Fruit fly (Drosophila melanogaster): Measurements from ENCODE around the gene CG13599.

The CG13599 gene

DNA sequence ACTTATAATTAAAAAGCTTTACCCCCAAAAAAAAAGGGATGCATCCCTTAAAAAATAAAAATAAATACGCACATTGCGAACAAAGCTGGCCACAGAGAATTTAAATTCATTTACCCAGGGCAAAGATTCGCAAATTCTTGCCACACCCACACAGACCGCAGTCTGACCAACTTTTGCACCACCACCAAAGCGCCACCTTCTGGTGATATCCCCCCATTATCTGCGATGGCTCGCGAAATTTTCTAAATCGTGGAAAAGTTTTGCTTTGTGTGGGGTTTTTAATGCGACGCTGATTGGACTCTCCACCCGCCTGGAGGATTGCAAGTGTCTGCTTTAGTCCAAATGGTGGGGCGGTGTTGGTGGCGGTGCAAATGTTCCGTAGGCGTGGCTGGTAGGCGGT is 31.3 kb upstream of the CG13599 start:
- no peak for TF ChIP-seq kay (GFP tag; ENCODE audit: borderline replicate concordance)
- no peak for TF ChIP-seq CG14711 (tag; optimal IDR thresholded peaks at IDR 0.05)
- no peak for TF ChIP-seq pad (GFP tag; optimal IDR thresholded peaks at IDR 0.05)
- TF ChIP-seq Mnt (GFP tag; optimal IDR thresholded peaks at IDR 0.05) = no peak
- no peak for TF ChIP-seq CG5204 (GFP tag; optimal IDR thresholded peaks at IDR 0.05)
- TF ChIP-seq cnc (optimal IDR thresholded peaks at IDR 0.05) = no peak
- no peak for TF ChIP-seq tj (GFP tag; optimal IDR thresholded peaks at IDR 0.05)
- no peak for TF ChIP-seq cic (GFP tag; optimal IDR thresholded peaks at IDR 0.05)
- no peak for TF ChIP-seq CG11617 (GFP tag; optimal IDR thresholded peaks at IDR 0.05)
- TF ChIP-seq bab1 (GFP tag; optimal IDR thresholded peaks at IDR 0.05) = no peak
- no peak for TF ChIP-seq Crg-1 (GFP tag; optimal IDR thresholded peaks at IDR 0.05)
- no peak for TF ChIP-seq CG33017 (tag; optimal IDR thresholded peaks at IDR 0.05)
- TF ChIP-seq Hr96 (GFP tag; optimal IDR thresholded peaks at IDR 0.05) = no peak
- no peak for TF ChIP-seq CG12768 (GFP tag; optimal IDR thresholded peaks at IDR 0.05)
- TF ChIP-seq Clk (GFP tag; optimal IDR thresholded peaks at IDR 0.05) = no peak
- no peak for TF ChIP-seq CG7101 (tag; optimal IDR thresholded peaks at IDR 0.05)
- TF ChIP-seq toe (GFP tag; optimal IDR thresholded peaks at IDR 0.05) = no peak
- TF ChIP-seq CG7045 (GFP tag; optimal IDR thresholded peaks at IDR 0.05) = no peak
- no peak for TF ChIP-seq CG1620 (GFP tag; optimal IDR thresholded peaks at IDR 0.05)

DNA sequence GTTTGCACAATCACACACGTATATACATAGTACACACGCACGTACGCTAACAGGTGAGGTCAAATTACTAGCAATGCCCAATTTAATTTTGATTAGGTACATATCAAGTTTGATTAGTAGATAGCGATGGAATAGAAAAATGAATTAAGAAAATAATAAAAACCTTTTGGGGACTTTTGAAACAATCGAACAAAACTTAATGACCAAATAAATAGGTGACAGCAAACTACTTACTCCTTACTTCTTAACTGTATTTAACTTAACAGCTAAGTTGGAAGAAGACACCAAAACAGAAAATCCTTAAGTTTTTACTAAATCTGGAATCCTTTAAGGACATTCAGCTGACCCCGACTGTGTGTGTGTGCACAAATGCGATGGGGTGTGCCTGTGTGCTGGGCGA is 29.4 kb upstream of the CG13599 start:
- no peak for TF ChIP-seq ovo (GFP tag; optimal IDR thresholded peaks at IDR 0.05)
- TF ChIP-seq Crg-1 (GFP tag; optimal IDR thresholded peaks at IDR 0.05) = no peak
- no peak for TF ChIP-seq cnc (optimal IDR thresholded peaks at IDR 0.05)
- TF ChIP-seq Hr96 (GFP tag; optimal IDR thresholded peaks at IDR 0.05) = no peak
- TF ChIP-seq bab1 (GFP tag; optimal IDR thresholded peaks at IDR 0.05) = no peak
- no peak for TF ChIP-seq CG7101 (tag; optimal IDR thresholded peaks at IDR 0.05)
- TF ChIP-seq pad (GFP tag; optimal IDR thresholded peaks at IDR 0.05) = no peak
- no peak for TF ChIP-seq toe (GFP tag; optimal IDR thresholded peaks at IDR 0.05)
- TF ChIP-seq cic (GFP tag; optimal IDR thresholded peaks at IDR 0.05) = no peak
- TF ChIP-seq tj (GFP tag; optimal IDR thresholded peaks at IDR 0.05) = no peak
- TF ChIP-seq CG1620 (GFP tag; optimal IDR thresholded peaks at IDR 0.05) = no peak
- no peak for TF ChIP-seq Clk (GFP tag; optimal IDR thresholded peaks at IDR 0.05)
- peak; percentile 27 for TF ChIP-seq CG7045 (GFP tag; optimal IDR thresholded peaks at IDR 0.05)
- peak; percentile 19 for TF ChIP-seq CG12768 (GFP tag; optimal IDR thresholded peaks at IDR 0.05)
- no peak for TF ChIP-seq Mnt (GFP tag; optimal IDR thresholded peaks at IDR 0.05)
- no peak for TF ChIP-seq kay (GFP tag; ENCODE audit: borderline replicate concordance)
- TF ChIP-seq CG33017 (tag; optimal IDR thresholded peaks at IDR 0.05) = peak; percentile 26
- no peak for TF ChIP-seq CG11617 (GFP tag; optimal IDR thresholded peaks at IDR 0.05)
- TF ChIP-seq CG14711 (tag; optimal IDR thresholded peaks at IDR 0.05) = no peak
- TF ChIP-seq CG5204 (GFP tag; optimal IDR thresholded peaks at IDR 0.05) = peak; percentile 17

DNA sequence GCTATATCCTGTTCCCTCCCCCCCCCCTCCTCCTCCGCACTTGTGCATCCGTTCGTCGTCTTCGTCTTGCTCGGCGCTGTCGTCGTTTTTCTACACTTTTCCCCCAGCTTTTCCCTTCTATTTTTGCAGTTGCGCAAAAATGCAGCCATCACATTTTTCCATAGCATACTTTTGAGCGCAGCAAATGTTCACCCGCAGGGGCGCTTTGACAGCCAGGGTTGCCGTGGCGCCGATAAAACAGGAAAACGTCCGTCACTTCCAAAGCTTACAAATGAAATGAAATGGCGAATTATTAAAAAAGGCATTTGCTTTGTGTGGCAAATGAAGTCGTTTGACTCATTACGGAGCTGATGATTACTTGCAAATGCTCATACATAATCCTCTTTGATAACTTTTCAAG is 28.9 kb upstream of the CG13599 start:
- no peak for TF ChIP-seq CG7045 (GFP tag; optimal IDR thresholded peaks at IDR 0.05)
- peak; percentile 73 for TF ChIP-seq CG14711 (tag; optimal IDR thresholded peaks at IDR 0.05)
- TF ChIP-seq Hr96 (GFP tag; optimal IDR thresholded peaks at IDR 0.05) = no peak
- TF ChIP-seq CG1620 (GFP tag; optimal IDR thresholded peaks at IDR 0.05) = no peak
- no peak for TF ChIP-seq bab1 (GFP tag; optimal IDR thresholded peaks at IDR 0.05)

DNA sequence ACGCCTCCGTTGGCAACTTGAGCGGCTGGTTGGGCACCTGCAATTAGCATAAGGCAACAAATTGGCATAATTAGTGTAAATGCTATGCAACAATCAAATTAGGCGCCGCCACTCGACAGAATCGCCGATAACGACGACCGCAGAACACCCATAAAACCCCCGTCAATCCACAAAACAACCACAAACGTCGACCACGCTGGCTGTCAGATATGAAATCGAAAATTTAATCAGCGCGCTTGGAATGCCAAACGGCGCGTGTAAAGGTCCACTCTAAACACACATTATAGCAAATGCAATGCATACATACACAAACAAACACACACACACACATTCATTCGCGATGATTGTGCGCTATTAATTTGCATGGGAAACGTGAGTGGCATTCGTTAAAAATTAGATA is 28.0 kb upstream of the CG13599 start:
- no peak for TF ChIP-seq pad (GFP tag; optimal IDR thresholded peaks at IDR 0.05)
- TF ChIP-seq tj (GFP tag; optimal IDR thresholded peaks at IDR 0.05) = no peak
- TF ChIP-seq CG7045 (GFP tag; optimal IDR thresholded peaks at IDR 0.05) = no peak
- TF ChIP-seq Crg-1 (GFP tag; optimal IDR thresholded peaks at IDR 0.05) = no peak
- no peak for TF ChIP-seq CG11617 (GFP tag; optimal IDR thresholded peaks at IDR 0.05)
- no peak for TF ChIP-seq ovo (GFP tag; optimal IDR thresholded peaks at IDR 0.05)
- TF ChIP-seq CG33017 (tag; optimal IDR thresholded peaks at IDR 0.05) = no peak
- TF ChIP-seq kay (GFP tag; ENCODE audit: borderline replicate concordance) = no peak
- no peak for TF ChIP-seq CG7101 (tag; optimal IDR thresholded peaks at IDR 0.05)
- no peak for TF ChIP-seq toe (GFP tag; optimal IDR thresholded peaks at IDR 0.05)
- no peak for TF ChIP-seq CG1620 (GFP tag; optimal IDR thresholded peaks at IDR 0.05)
- TF ChIP-seq bab1 (GFP tag; optimal IDR thresholded peaks at IDR 0.05) = no peak
- TF ChIP-seq cic (GFP tag; optimal IDR thresholded peaks at IDR 0.05) = no peak
- no peak for TF ChIP-seq Hr96 (GFP tag; optimal IDR thresholded peaks at IDR 0.05)
- TF ChIP-seq CG5204 (GFP tag; optimal IDR thresholded peaks at IDR 0.05) = no peak
- no peak for TF ChIP-seq CG12768 (GFP tag; optimal IDR thresholded peaks at IDR 0.05)

DNA sequence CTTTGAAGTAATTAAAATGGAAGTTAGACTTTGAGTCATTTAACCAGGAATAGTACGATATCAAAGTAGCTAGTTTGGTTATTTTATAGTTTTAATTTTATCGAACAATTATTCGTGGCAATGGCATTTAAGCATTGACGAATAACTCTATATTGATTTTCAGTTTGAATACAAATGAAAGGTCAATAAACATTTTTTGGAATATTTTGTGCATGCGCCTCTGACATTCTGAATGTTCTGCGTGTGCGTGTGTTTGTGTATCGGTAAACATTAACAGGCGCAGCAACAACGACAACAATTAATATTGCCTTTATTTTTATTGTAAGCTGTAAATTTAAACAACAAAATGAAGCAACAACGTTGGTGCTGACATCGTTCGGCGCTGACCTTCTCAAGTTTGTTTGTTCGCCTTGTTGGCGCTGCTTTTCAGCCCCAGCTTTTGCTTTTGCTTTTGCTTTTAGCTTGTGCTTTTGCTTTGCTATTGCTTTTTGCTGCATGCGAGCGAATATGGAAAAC is 22.0 kb upstream of the CG13599 start:
- TF ChIP-seq CG14711 (tag; optimal IDR thresholded peaks at IDR 0.05) (no peak), Hr96 (GFP tag; optimal IDR thresholded peaks at IDR 0.05) (no peak), cic (GFP tag; optimal IDR thresholded peaks at IDR 0.05) (no peak), Crg-1 (GFP tag; optimal IDR thresholded peaks at IDR 0.05) (peak; percentile 8), Mnt (GFP tag; optimal IDR thresholded peaks at IDR 0.05) (no peak), pad (GFP tag; optimal IDR thresholded peaks at IDR 0.05) (no peak)

DNA sequence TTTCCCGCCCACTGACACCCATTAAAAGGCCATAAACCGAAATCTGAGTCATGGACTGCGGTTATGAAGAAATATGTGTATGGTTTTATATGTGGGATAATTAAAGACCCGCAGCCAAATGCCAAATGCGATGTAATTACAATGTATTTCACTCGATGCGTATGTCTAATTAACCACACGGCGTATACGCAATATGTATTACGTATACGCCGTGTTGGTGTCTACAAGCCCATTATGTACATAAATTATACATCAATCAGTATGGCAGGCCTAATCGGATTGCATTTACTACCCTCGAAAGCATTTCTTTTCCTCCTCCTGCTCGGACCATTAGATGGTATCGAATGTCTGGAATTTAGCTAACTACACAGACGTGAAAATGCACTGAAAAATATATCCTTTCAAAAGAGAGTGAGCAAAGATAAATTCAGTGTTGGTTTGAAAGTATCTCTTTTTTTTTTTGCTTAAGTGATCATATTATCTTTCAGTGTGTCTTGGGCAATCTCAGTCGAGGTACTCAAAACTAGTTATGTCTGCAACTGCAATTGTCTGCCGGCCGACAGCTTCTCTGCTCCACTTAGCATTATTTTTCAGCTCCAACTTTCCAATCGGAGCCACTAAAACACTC is 21.1 kb upstream of the CG13599 start:
- no peak for TF ChIP-seq CG7101 (tag; optimal IDR thresholded peaks at IDR 0.05)
- no peak for TF ChIP-seq Mnt (GFP tag; optimal IDR thresholded peaks at IDR 0.05)
- no peak for TF ChIP-seq CG5204 (GFP tag; optimal IDR thresholded peaks at IDR 0.05)
- no peak for TF ChIP-seq bab1 (GFP tag; optimal IDR thresholded peaks at IDR 0.05)
- TF ChIP-seq CG1620 (GFP tag; optimal IDR thresholded peaks at IDR 0.05) = no peak
- no peak for TF ChIP-seq Clk (GFP tag; optimal IDR thresholded peaks at IDR 0.05)
- TF ChIP-seq toe (GFP tag; optimal IDR thresholded peaks at IDR 0.05) = no peak
- no peak for TF ChIP-seq CG12768 (GFP tag; optimal IDR thresholded peaks at IDR 0.05)
- TF ChIP-seq CG33017 (tag; optimal IDR thresholded peaks at IDR 0.05) = no peak
- no peak for TF ChIP-seq Hr96 (GFP tag; optimal IDR thresholded peaks at IDR 0.05)
- TF ChIP-seq cnc (optimal IDR thresholded peaks at IDR 0.05) = no peak
- TF ChIP-seq ovo (GFP tag; optimal IDR thresholded peaks at IDR 0.05) = no peak
- no peak for TF ChIP-seq CG7045 (GFP tag; optimal IDR thresholded peaks at IDR 0.05)
- TF ChIP-seq Crg-1 (GFP tag; optimal IDR thresholded peaks at IDR 0.05) = no peak
- TF ChIP-seq cic (GFP tag; optimal IDR thresholded peaks at IDR 0.05) = no peak
- no peak for TF ChIP-seq pad (GFP tag; optimal IDR thresholded peaks at IDR 0.05)
- TF ChIP-seq kay (GFP tag; ENCODE audit: borderline replicate concordance) = no peak
- no peak for TF ChIP-seq CG11617 (GFP tag; optimal IDR thresholded peaks at IDR 0.05)
- TF ChIP-seq CG14711 (tag; optimal IDR thresholded peaks at IDR 0.05) = no peak
